Worm (Caenorhabditis elegans) whole organism, L3 larva: ENCODE measurements around the gene micu-1.

Source experiments
- ZK546.5 ChIP-seq: sonication (generic microtip); optimal IDR thresholded peaks from 2 replicates; lab custom pipeline; 2017; ENCODE audit warnings: missing biosample characterization, missing genetic modification characterization
- aly-2 ChIP-seq: fragments of 150-350 bp; optimal IDR thresholded peaks from 2 replicates; lab custom pipeline; 2014; ENCODE audit warnings: missing biosample characterization, missing genetic modification characterization
- ceh-28 ChIP-seq: fragments of 150-350 bp; optimal IDR thresholded peaks from 2 replicates; lab custom pipeline; 2014; ENCODE audit warnings: missing biosample characterization, missing genetic modification reagents, missing genetic modification characterization
- ceh-82 ChIP-seq: fragments of 150-350 bp; optimal IDR thresholded peaks from 2 replicates; lab custom pipeline; 2014; ENCODE audit warnings: missing biosample characterization, missing genetic modification characterization
- elt-1 ChIP-seq: fragments of 150-350 bp; optimal IDR thresholded peaks from 2 replicates; lab custom pipeline; 2014; ENCODE audit warnings: missing biosample characterization, missing genetic modification characterization
- mml-1 ChIP-seq: fragments of 150-350 bp; sonication (generic microtip); optimal IDR thresholded peaks from 3 replicates; lab custom pipeline; 2014; ENCODE audit warnings: missing biosample characterization, missing genetic modification characterization
- nhr-76 ChIP-seq: fragments of 150-350 bp; sonication (generic microtip); optimal IDR thresholded peaks from 5 replicates; lab custom pipeline; 2014; ENCODE audit warnings: missing biosample characterization, missing genetic modification characterization
- pqm-1 ChIP-seq: fragments of 150-350 bp; optimal IDR thresholded peaks from 2 replicates; lab custom pipeline; 2017; ENCODE audit warnings: missing biosample characterization, missing genetic modification characterization, inconsistent platforms
- skn-1 ChIP-seq: fragments of 150-350 bp; optimal IDR thresholded peaks from 2 replicates; lab custom pipeline; 2014; ENCODE audit warnings: missing biosample characterization, missing genetic modification characterization
- ztf-11 ChIP-seq: fragments of 150-350 bp; optimal IDR thresholded peaks from 2 replicates; lab custom pipeline; 2014; ENCODE audit warnings: missing biosample characterization, missing genetic modification characterization

DNA sequence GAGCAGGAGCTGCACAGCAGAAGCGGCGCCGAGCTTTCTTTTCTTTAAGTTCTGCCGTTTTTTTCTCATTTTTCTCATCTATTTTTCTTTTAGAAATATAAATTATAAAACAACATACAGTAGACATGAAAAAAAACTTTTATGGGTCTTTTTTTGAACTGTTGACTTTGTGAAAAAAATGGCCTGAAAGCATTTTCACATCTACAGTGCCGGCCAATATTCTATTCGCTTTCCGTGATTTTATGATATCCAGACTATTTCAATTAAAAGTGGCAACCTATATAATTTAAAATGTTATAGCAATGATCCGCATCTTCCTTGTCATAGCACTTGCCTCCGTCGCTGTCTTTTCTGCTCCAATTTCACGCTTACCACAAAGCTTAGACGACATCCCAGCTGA, 30.3 kb downstream of the micu-1 start, which contains the start of gene far-6:
- TF ChIP-seq ZK546.5 (tag; lab: Kevin White, UChicago) (no peak), nhr-76 (no peak), ceh-82 (tag; lab: Kevin White, UChicago) (no peak), aly-2 (tag; lab: Kevin White, UChicago) (no peak), skn-1 (tag; lab: Kevin White, UChicago) (no peak), ceh-28 (tag; lab: Kevin White, UChicago) (no peak), pqm-1 (tag; lab: Kevin White, UChicago) (no peak), elt-1 (tag; lab: Kevin White, UChicago) (no peak), ztf-11 (no peak), mml-1 (tag; lab: Kevin White, UChicago) (no peak)
